6 fruit fly cellular contexts compared by ENCODE assay signal in the genomic region with DNA sequence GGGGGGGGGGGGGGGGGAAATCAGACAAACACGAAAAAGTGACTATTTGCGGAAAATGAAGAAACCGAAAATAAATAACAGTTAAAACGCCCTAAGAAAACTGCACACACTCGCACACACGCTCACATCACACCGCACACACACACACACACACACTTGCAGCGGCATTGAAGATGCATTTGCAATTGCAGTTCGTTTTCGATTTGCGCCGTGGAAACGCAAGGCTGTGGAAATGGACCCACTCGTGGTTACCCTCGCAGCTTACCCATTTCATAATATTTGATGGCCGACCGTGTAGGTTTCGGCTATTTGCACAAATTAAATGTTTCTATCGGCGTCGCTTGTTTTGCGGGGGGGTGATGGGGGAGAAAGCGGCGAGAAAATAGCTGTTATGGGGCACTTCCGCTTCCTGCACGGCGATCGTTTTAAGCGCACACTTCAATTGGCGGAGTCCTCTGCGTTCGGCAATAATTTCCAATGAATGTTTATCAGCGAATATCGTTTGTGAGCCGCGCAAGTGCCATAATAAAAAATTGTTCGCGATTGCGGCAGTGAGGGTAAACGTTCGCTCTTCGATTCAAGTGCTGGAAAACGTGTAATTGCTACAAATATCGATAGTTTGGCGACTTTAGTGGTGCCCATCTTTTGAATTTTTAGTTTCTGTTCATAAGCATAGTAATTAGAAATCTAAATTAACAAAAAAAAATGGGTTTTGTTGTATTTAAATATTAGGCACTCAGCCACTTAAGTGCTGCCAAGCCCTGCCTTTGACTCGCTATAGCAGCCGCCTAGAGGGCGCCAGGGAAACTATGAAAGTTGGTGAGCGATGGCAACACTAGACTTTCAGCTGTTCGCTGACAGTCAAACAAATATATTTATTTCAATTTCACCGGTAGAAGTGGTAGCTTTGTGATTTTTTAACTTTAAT.
TF ChIP-seq lines count a peak whose summit lies in the region.

Gene Pop2, minus strand, starts transcription at position 595 of the 928 bp plus-strand sequence.
Gene CG6928, plus strand, starts transcription at position 835 of the 928 bp plus-strand sequence.

- peak; percentile 86 to 89 for TF ChIP-seq CTCF in S2 (optimal IDR thresholded peaks at IDR 0.05; lab: Kevin White, UChicago)
- peak; percentile 97 for TF ChIP-seq CTCF in whole organism, embryonic (GFP tag; optimal IDR thresholded peaks at IDR 0.05; lab: Kevin White, UChicago)

TF ChIP-seq in whole organism, adult, 20 proteins besides CTCF, POLR2A, EP300 and RAD21 (continues in another document):
- TF ChIP-seq kay (GFP tag; lab: Kevin White, UChicago; ENCODE audit: borderline replicate concordance): no peak
- TF ChIP-seq Clk (GFP tag; optimal IDR thresholded peaks at IDR 0.05; lab: Kevin White, UChicago): peak; percentile 68
- TF ChIP-seq bab1 (GFP tag; optimal IDR thresholded peaks at IDR 0.05; lab: Kevin White, UChicago): peak; percentile 27
- peak; percentile 73 for TF ChIP-seq Mnt (GFP tag; optimal IDR thresholded peaks at IDR 0.05; lab: Kevin White, UChicago)
- no peak for TF ChIP-seq cnc (optimal IDR thresholded peaks at IDR 0.05; lab: Kevin White, UChicago)
- TF ChIP-seq toe (GFP tag; optimal IDR thresholded peaks at IDR 0.05; lab: Kevin White, UChicago): peak; percentile 82
- peak; percentile 24 for TF ChIP-seq tj (GFP tag; optimal IDR thresholded peaks at IDR 0.05; lab: Kevin White, UChicago)
- peak; percentile 38 for TF ChIP-seq CG12768 (GFP tag; optimal IDR thresholded peaks at IDR 0.05; lab: Kevin White, UChicago)
- TF ChIP-seq CG5204 (GFP tag; optimal IDR thresholded peaks at IDR 0.05; lab: Kevin White, UChicago): peak; percentile 82
- TF ChIP-seq pad (GFP tag; optimal IDR thresholded peaks at IDR 0.05; lab: Kevin White, UChicago): peak; percentile 61
- peak; percentile 79 for TF ChIP-seq Crg-1 (GFP tag; optimal IDR thresholded peaks at IDR 0.05; lab: Kevin White, UChicago)
- peak; percentile 98 for TF ChIP-seq CG14711 (tag; optimal IDR thresholded peaks at IDR 0.05; lab: Kevin White, UChicago)
- peak; percentile 87 for TF ChIP-seq CG1620 (GFP tag; optimal IDR thresholded peaks at IDR 0.05; lab: Kevin White, UChicago)
- peak; percentile 82 for TF ChIP-seq Hr96 (GFP tag; optimal IDR thresholded peaks at IDR 0.05; lab: Kevin White, UChicago)
- no peak for TF ChIP-seq cic (GFP tag; optimal IDR thresholded peaks at IDR 0.05; lab: Kevin White, UChicago)

TF ChIP-seq in whole organism, embryonic, 481 proteins besides CTCF, POLR2A, EP300 and RAD21 (continues in another document):
- TF ChIP-seq zen (tag; optimal IDR thresholded peaks at IDR 0.05; lab: Kevin White, UChicago) (peak; percentile 71), CG2875 (GFP tag; optimal IDR thresholded peaks at IDR 0.05; lab: Kevin White, UChicago) (no peak), stc (GFP tag; IDR thresholded peaks at IDR 0.05; lab: Robert Waterston, UW) (no peak), Bteb2 (GFP tag; optimal IDR thresholded peaks at IDR 0.05; lab: Kevin White, UChicago) (peak; percentile 83), CG6683 (GFP tag; optimal IDR thresholded peaks at IDR 0.05; lab: Kevin White, UChicago) (no peak), CG11696 (GFP tag; IDR thresholded peaks at IDR 0.05; lab: Robert Waterston, UW) (0 out of 2 replicates have a peak, but pooled peaks have one; percentile 34), CG15011 (GFP tag; optimal IDR thresholded peaks at IDR 0.05; lab: Kevin White, UChicago) (peak; percentile 31), Hsf (GFP tag; optimal IDR thresholded peaks at IDR 0.05; lab: Kevin White, UChicago) (peak; percentile 85), hkb (optimal IDR thresholded peaks at IDR 0.05; lab: Kevin White, UChicago) (peak; percentile 95), hkb (GFP tag; IDR thresholded peaks at IDR 0.05; lab: Robert Waterston, UW) (peak; percentile 59; the same call in 1 of the 2 replicates), Vsx1 (GFP tag; optimal IDR thresholded peaks at IDR 0.05; lab: Kevin White, UChicago) (peak; percentile 38), ewg (GFP tag; optimal IDR thresholded peaks at IDR 0.05; lab: Kevin White, UChicago) (peak; percentile 87), sob (GFP tag; IDR thresholded peaks at IDR 0.05; lab: Robert Waterston, UW) (peak; percentile 87), eyg (GFP tag; optimal IDR thresholded peaks at IDR 0.05; lab: Kevin White, UChicago) (peak; percentile 60), ken (GFP tag; IDR thresholded peaks at IDR 0.05; lab: Robert Waterston, UW) (peak; percentile 79; the same call in 2 of the 3 replicates)

TF ChIP-seq in whole organism, prepupa, 60 proteins besides CTCF, POLR2A, EP300 and RAD21 (continues in another document):
- TF ChIP-seq Sox102F (GFP tag; optimal IDR thresholded peaks at IDR 0.05; lab: Kevin White, UChicago) (peak; percentile 52), Ets96B (tag; optimal IDR thresholded peaks at IDR 0.05; lab: Kevin White, UChicago) (no peak), CG6276 (GFP tag; optimal IDR thresholded peaks at IDR 0.05; lab: Kevin White, UChicago) (no peak), Sox14 (GFP tag; optimal IDR thresholded peaks at IDR 0.05; lab: Kevin White, UChicago) (peak; percentile 69), CG7368 (GFP tag; optimal IDR thresholded peaks at IDR 0.05; lab: Kevin White, UChicago) (peak; percentile 21), CG8319 (GFP tag; optimal IDR thresholded peaks at IDR 0.05; lab: Kevin White, UChicago) (peak; percentile 35), CG16779 (tag; optimal IDR thresholded peaks at IDR 0.05; lab: Kevin White, UChicago) (no peak), esn (GFP tag; optimal IDR thresholded peaks at IDR 0.05; lab: Kevin White, UChicago) (peak; percentile 73), fkh (GFP tag; optimal IDR thresholded peaks at IDR 0.05; lab: Kevin White, UChicago) (peak; percentile 29), CG6163 (GFP tag; IDR thresholded peaks at IDR 0.05; lab: Robert Waterston, UW) (peak; percentile 61; the same call in 1 of the 3 replicates), Eip78C (GFP tag; lab: Kevin White, UChicago) (peak; percentile 83), Sox15 (GFP tag; optimal IDR thresholded peaks at IDR 0.05; lab: Kevin White, UChicago) (peak; percentile 51), cyc (GFP tag; optimal IDR thresholded peaks at IDR 0.05; lab: Kevin White, UChicago) (peak; percentile 80), pdm3 (GFP tag; optimal IDR thresholded peaks at IDR 0.05; lab: Kevin White, UChicago) (no peak), Met (GFP tag; optimal IDR thresholded peaks at IDR 0.05; lab: Kevin White, UChicago) (peak; percentile 45), CG6808 (GFP tag; optimal IDR thresholded peaks at IDR 0.05; lab: Kevin White, UChicago) (peak; percentile 100), CG10669 (GFP tag; optimal IDR thresholded peaks at IDR 0.05; lab: Kevin White, UChicago) (no peak)

TF ChIP-seq in whole organism, pupa, 21 proteins besides CTCF, POLR2A, EP300 and RAD21 (continues in another document):
- TF ChIP-seq D1 (tag; optimal IDR thresholded peaks at IDR 0.05; lab: Kevin White, UChicago) (no peak), CG13204 (GFP tag; optimal IDR thresholded peaks at IDR 0.05; lab: Kevin White, UChicago) (no peak), gl (tag; optimal IDR thresholded peaks at IDR 0.05; lab: Kevin White, UChicago) (no peak), CG32121 (GFP tag; IDR thresholded peaks at IDR 0.05; lab: Robert Waterston, UW) (peak; percentile 44; the same call in 1 of the 2 replicates), Ets98B (GFP tag; IDR thresholded peaks at IDR 0.05; lab: Robert Waterston, UW) (peak; percentile 54; the same call in 1 of the 2 replicates), CG4496 (GFP tag; IDR thresholded peaks at IDR 0.05; lab: Robert Waterston, UW) (0 out of 3 replicates have a peak, but pooled peaks have one; percentile 29), rn (GFP tag; IDR thresholded peaks at IDR 0.05; lab: Robert Waterston, UW) (peak; percentile 33; the same call in 1 of the 2 replicates), Pif1B (GFP tag; optimal IDR thresholded peaks at IDR 0.05; lab: Kevin White, UChicago) (no peak), CG14655 (GFP tag; optimal IDR thresholded peaks at IDR 0.05; lab: Kevin White, UChicago) (no peak), Snoo (tag; optimal IDR thresholded peaks at IDR 0.05; lab: Kevin White, UChicago) (no peak), CG12605 (GFP tag; IDR thresholded peaks at IDR 0.05; lab: Robert Waterston, UW) (no peak), CG17806 (tag; optimal IDR thresholded peaks at IDR 0.05; lab: Kevin White, UChicago) (no peak), CG15710 (tag; optimal IDR thresholded peaks at IDR 0.05; lab: Kevin White, UChicago) (peak; percentile 50), CG10348 (GFP tag; IDR thresholded peaks at IDR 0.05; lab: Robert Waterston, UW) (no peak), CG8301 (tag; optimal IDR thresholded peaks at IDR 0.05; lab: Kevin White, UChicago) (no peak), fd96Ca (GFP tag; IDR thresholded peaks at IDR 0.05; lab: Robert Waterston, UW) (peak; percentile 65; the same call in 2 of the 3 replicates), CG34367 (tag; optimal IDR thresholded peaks at IDR 0.05; lab: Kevin White, UChicago) (no peak)

TF ChIP-seq in whole organism, wandering third instar larva, 38 proteins besides CTCF, POLR2A, EP300 and RAD21 (continues in another document):
- TF ChIP-seq lola (GFP tag; optimal IDR thresholded peaks at IDR 0.05; lab: Kevin White, UChicago) (no peak), Dfd (GFP tag; optimal IDR thresholded peaks at IDR 0.05; lab: Kevin White, UChicago) (no peak), CG9705 (GFP tag; optimal IDR thresholded peaks at IDR 0.05; lab: Kevin White, UChicago) (peak; percentile 20), br (GFP tag; optimal IDR thresholded peaks at IDR 0.05; lab: Kevin White, UChicago) (peak; percentile 68), HLH106 (tag; optimal IDR thresholded peaks at IDR 0.05; lab: Kevin White, UChicago) (peak; percentile 45), woc (GFP tag; optimal IDR thresholded peaks at IDR 0.05; lab: Kevin White, UChicago) (peak; percentile 51), OdsH (GFP tag; optimal IDR thresholded peaks at IDR 0.05; lab: Kevin White, UChicago) (peak; percentile 71), h (GFP tag; optimal IDR thresholded peaks at IDR 0.05; lab: Kevin White, UChicago) (peak; percentile 79), fru (GFP tag; optimal IDR thresholded peaks at IDR 0.05; lab: Kevin White, UChicago) (peak; percentile 73), Hr78 (GFP tag; optimal IDR thresholded peaks at IDR 0.05; lab: Kevin White, UChicago) (no peak), dsf (GFP tag; optimal IDR thresholded peaks at IDR 0.05; lab: Kevin White, UChicago; ENCODE audit: borderline replicate concordance) (peak; percentile 48), psq (GFP tag; optimal IDR thresholded peaks at IDR 0.05; lab: Kevin White, UChicago) (peak; percentile 70), foxo (GFP tag; optimal IDR thresholded peaks at IDR 0.05; lab: Kevin White, UChicago) (peak in 1 of 2 experiments; percentile 75), Abd-B (GFP tag; optimal IDR thresholded peaks at IDR 0.05; lab: Kevin White, UChicago) (no peak), Mio (GFP tag; optimal IDR thresholded peaks at IDR 0.05; lab: Kevin White, UChicago) (no peak), pan (optimal IDR thresholded peaks at IDR 0.05; lab: Kevin White, UChicago) (no peak), Vsx2 (GFP tag; optimal IDR thresholded peaks at IDR 0.05; lab: Kevin White, UChicago; ENCODE audit: partially characterized antibody) (no peak), jim (GFP tag; optimal IDR thresholded peaks at IDR 0.05; lab: Kevin White, UChicago) (no peak), CG32264 (GFP tag; optimal IDR thresholded peaks at IDR 0.05; lab: Kevin White, UChicago) (no peak), ey (GFP tag; optimal IDR thresholded peaks at IDR 0.05; lab: Kevin White, UChicago) (peak; percentile 67)
